Worm (Caenorhabditis elegans): ENCODE results near the gene T10H9.1.

T10H9.1 gene

ce11 chrV:6649317-6649716 is at the start of gene T10H9.1:
TSS of gene T10H9.1 (plus strand) at chrV:6649617.
- TF ChIP-seq unc-130 (GFP tag; optimal IDR thresholded peaks at IDR 0.05) (no peak), unc-62 (GFP tag; optimal IDR thresholded peaks at IDR 0.05 in 1 of 2) (peak in 1 of 2 experiments; percentile 49), unc-62 (tag; optimal IDR thresholded peaks at IDR 0.05) (no peak)

ce11 chrV:6602556-6603062 is 46.8 kb upstream of the T10H9.1 start, which contains the start of gene ZK1055.6:
TSS of gene ZK1055.6 (minus strand) at chrV:6602606.
- TF ChIP-seq unc-62 (GFP tag; optimal IDR thresholded peaks at IDR 0.05 in 1 of 2) (peak in 1 of 2 experiments; percentile 93), unc-62 (tag; optimal IDR thresholded peaks at IDR 0.05) (no peak), zag-1 (tag; optimal IDR thresholded peaks at IDR 0.05) (no peak), lin-38 (GFP tag; IDR thresholded peaks at IDR 0.05) (no peak), aha-1 (tag) (peak; percentile 18)

- no peak for TF ChIP-seq php-3 (GFP tag; IDR thresholded peaks at IDR 0.05)
- TF ChIP-seq zip-11 (GFP tag; IDR thresholded peaks at IDR 0.05), result no peak
- no peak for TF ChIP-seq unc-130 (GFP tag; optimal IDR thresholded peaks at IDR 0.05)
- no peak for TF ChIP-seq snpc-4 (tag; optimal IDR thresholded peaks at IDR 0.05)
- no peak for TF ChIP-seq mdt-29 (GFP tag; IDR thresholded peaks at IDR 0.05)
- TF ChIP-seq spr-3 (GFP tag; optimal IDR thresholded peaks at IDR 0.05), result no peak
- TF ChIP-seq dve-1 (tag; optimal IDR thresholded peaks at IDR 0.05; ENCODE audit: insufficient read depth), result no peak
- no peak for TF ChIP-seq ceh-32 (tag; optimal IDR thresholded peaks at IDR 0.05; ENCODE audit: poor library complexity)
- TF ChIP-seq egl-43 (GFP tag; IDR thresholded peaks at IDR 0.05), result no peak
- no peak for TF ChIP-seq tag-97 (GFP tag; IDR thresholded peaks at IDR 0.05)
- no peak for TF ChIP-seq mdl-1 (tag; optimal IDR thresholded peaks at IDR 0.05)
- no peak for TF ChIP-seq mep-1 (tag; optimal IDR thresholded peaks at IDR 0.05)
- TF ChIP-seq daf-8 (GFP tag; IDR thresholded peaks at IDR 0.05), result no peak
- no peak for TF ChIP-seq T20F7.1 (GFP tag; optimal IDR thresholded peaks at IDR 0.05)
- no peak for TF ChIP-seq hlh-30 (tag; optimal IDR thresholded peaks at IDR 0.05; ENCODE audit: insufficient read depth)
Observed at ce11 chrV:6605275-6605674, 44.1 kb upstream of the T10H9.1 start, which contains the start of gene ZK1055.7. TSS of gene ZK1055.7 (minus strand) at chrV:6605375.

- peak; percentile 11 for TF ChIP-seq pqm-1 (tag; optimal IDR thresholded peaks at IDR 0.05)
- TF ChIP-seq hlh-11 (tag; optimal IDR thresholded peaks at IDR 0.05), result peak; percentile 31
- no peak for TF ChIP-seq cey-2 (tag; optimal IDR thresholded peaks at IDR 0.05; ENCODE audit: borderline replicate concordance, insufficient read depth)
- 0 out of 2 replicates have a peak, but pooled peaks have one; percentile 41 for TF ChIP-seq snpc-1.2 (GFP tag; IDR thresholded peaks at IDR 0.05)
- no peak for TF ChIP-seq F10B5.3 (tag; optimal IDR thresholded peaks at IDR 0.05)
- TF ChIP-seq skn-1 (tag; optimal IDR thresholded peaks at IDR 0.05), result no peak
- no peak for TF ChIP-seq daf-16 (GFP tag; optimal IDR thresholded peaks at IDR 0.05)
- TF ChIP-seq daf-16 (tag; optimal IDR thresholded peaks at IDR 0.05), result peak; percentile 62
- peak; percentile 24; the same call in 1 of the 2 replicates for TF ChIP-seq dmd-6 (GFP tag; IDR thresholded peaks at IDR 0.05)
- no peak; the same call in 1 of the 2 replicates for TF ChIP-seq pha-4 (GFP tag; IDR thresholded peaks at IDR 0.05)
- TF ChIP-seq pha-4 (tag; optimal IDR thresholded peaks at IDR 0.05), result no peak
- no peak for TF ChIP-seq Y105C5A.15 (GFP tag; IDR thresholded peaks at IDR 0.05)
- no peak for TF ChIP-seq set-16 (GFP tag; IDR thresholded peaks at IDR 0.05)
- peak; percentile 11 for TF ChIP-seq dpl-1 (GFP tag; optimal IDR thresholded peaks at IDR 0.05)
- TF ChIP-seq tra-1 (GFP tag; IDR thresholded peaks at IDR 0.05), result no peak
- no peak for TF ChIP-seq nhr-102 (tag; optimal IDR thresholded peaks at IDR 0.05)
- no peak for TF ChIP-seq nhr-11 (tag; optimal IDR thresholded peaks at IDR 0.05)
- peak in 1 of 2 experiments; percentile 46 for TF ChIP-seq lsy-2 (tag; optimal IDR thresholded peaks at IDR 0.05)
- peak; percentile 47 for TF ChIP-seq dve-1 (tag; optimal IDR thresholded peaks at IDR 0.05; ENCODE audit: insufficient read depth)
- TF ChIP-seq dmd-8 (GFP tag; IDR thresholded peaks at IDR 0.05), result no peak
- no peak for TF ChIP-seq snpc-4 (tag; optimal IDR thresholded peaks at IDR 0.05)
- TF ChIP-seq nhr-76 (tag; optimal IDR thresholded peaks at IDR 0.05), result no peak
- no peak for TF ChIP-seq mdl-1 (tag; optimal IDR thresholded peaks at IDR 0.05)
- peak; percentile 25 for TF ChIP-seq mes-2 (tag; optimal IDR thresholded peaks at IDR 0.05; ENCODE audit: poor library complexity, severe bottlenecking)
Observed at ce11 chrV:6606197-6606596, 43.2 kb upstream of the T10H9.1 start.

Measured in whole organism, L4 larva.